Fruit fly (Drosophila melanogaster): ENCODE measurements around the gene CG10949.

dm6 chr2L:20428756-20429408, 12.2 kb upstream of the CG10949 start:
- peak; percentile 50 for TF ChIP-seq CG8478 (optimal IDR thresholded peaks at IDR 0.05)
- TF ChIP-seq EcR (GFP tag; optimal IDR thresholded peaks at IDR 0.05) = no peak

Data from whole organism.